Worm (Caenorhabditis elegans): ENCODE measurements around the gene snap-29.

Gene snap-29

ce11 chrIII:8734327-8734885, 41.6 kb upstream of the snap-29 start (continued):
- TF ChIP-seq lin-38 (GFP tag; IDR thresholded peaks at IDR 0.05) (no peak), mep-1 (tag; optimal IDR thresholded peaks at IDR 0.05) (peak; percentile 41), lsy-2 (tag; optimal IDR thresholded peaks at IDR 0.05) (no peak), ama-1 (optimal IDR thresholded peaks at IDR 0.05) (no peak), lim-7 (GFP tag; IDR thresholded peaks at IDR 0.05) (no peak), nhr-11 (tag; optimal IDR thresholded peaks at IDR 0.05) (peak; percentile 14), nhr-41 (GFP tag; IDR thresholded peaks at IDR 0.05) (no peak), mdl-1 (tag; optimal IDR thresholded peaks at IDR 0.05) (peak in 1 of 2 experiments; percentile 40), aha-1 (tag) (peak; percentile 87), D1046.2 (GFP tag; IDR thresholded peaks at IDR 0.05) (no peak), ztf-11 (tag; optimal IDR thresholded peaks at IDR 0.05) (no peak), sdz-12 (GFP tag; optimal IDR thresholded peaks at IDR 0.05) (no peak), spr-3 (GFP tag; optimal IDR thresholded peaks at IDR 0.05) (no peak), dmd-9 (GFP tag; IDR thresholded peaks at IDR 0.05) (no peak), mxl-3 (GFP tag; optimal IDR thresholded peaks at IDR 0.05) (peak; percentile 65), Y48G9A.11 (GFP tag; IDR thresholded peaks at IDR 0.05) (no peak), unc-39 (tag; optimal IDR thresholded peaks at IDR 0.05) (no peak), jun-1 (tag; optimal IDR thresholded peaks at IDR 0.05) (no peak), pqm-1 (tag; optimal IDR thresholded peaks at IDR 0.05) (no peak), ZK546.5 (tag; optimal IDR thresholded peaks at IDR 0.05) (no peak), mdt-29 (GFP tag; IDR thresholded peaks at IDR 0.05) (no peak), ceh-32 (tag; optimal IDR thresholded peaks at IDR 0.05; ENCODE audit: poor library complexity) (no peak), pha-4 (GFP tag; IDR thresholded peaks at IDR 0.05) (no peak), pha-4 (tag; optimal IDR thresholded peaks at IDR 0.05) (peak; percentile 11), attf-4 (tag; optimal IDR thresholded peaks at IDR 0.05) (no peak), nhr-77 (tag; optimal IDR thresholded peaks at IDR 0.05) (no peak), zag-1 (tag; optimal IDR thresholded peaks at IDR 0.05) (no peak), F26F4.8 (GFP tag; conservative IDR thresholded peaks at IDR 0.05) (no peak), daf-8 (GFP tag; IDR thresholded peaks at IDR 0.05) (no peak), duxl-1 (tag; optimal IDR thresholded peaks at IDR 0.05; ENCODE audit: poor library complexity) (no peak), zfp-3 (GFP tag; conservative IDR thresholded peaks at IDR 0.05) (no peak), lin-39 (tag; optimal IDR thresholded peaks at IDR 0.05) (no peak), tra-1 (GFP tag; IDR thresholded peaks at IDR 0.05) (peak; percentile 63; the same call in 1 of the 2 replicates), tag-97 (GFP tag; IDR thresholded peaks at IDR 0.05) (no peak), zip-11 (GFP tag; IDR thresholded peaks at IDR 0.05) (no peak), aly-2 (tag; optimal IDR thresholded peaks at IDR 0.05) (no peak), ZK337.2 (GFP tag; IDR thresholded peaks at IDR 0.05) (no peak), hmg-1.1 (GFP tag; IDR thresholded peaks at IDR 0.05) (no peak), hlh-11 (tag; optimal IDR thresholded peaks at IDR 0.05) (peak; percentile 86), fkh-10 (GFP tag; optimal IDR thresholded peaks at IDR 0.05) (no peak), egl-43 (GFP tag; IDR thresholded peaks at IDR 0.05) (no peak), cey-2 (tag; optimal IDR thresholded peaks at IDR 0.05; ENCODE audit: borderline replicate concordance, insufficient read depth) (no peak), lin-1 (GFP tag; IDR thresholded peaks at IDR 0.05) (no peak), ceh-82 (tag; optimal IDR thresholded peaks at IDR 0.05) (no peak), nhr-25 (tag; optimal IDR thresholded peaks at IDR 0.05; ENCODE audit: borderline replicate concordance, insufficient read depth) (peak; percentile 36), dpl-1 (GFP tag; optimal IDR thresholded peaks at IDR 0.05) (no peak), ztf-7 (tag; optimal IDR thresholded peaks at IDR 0.05) (peak; percentile 79), F37D6.2 (tag; optimal IDR thresholded peaks at IDR 0.05) (no peak), Y105C5A.15 (GFP tag; IDR thresholded peaks at IDR 0.05) (no peak), daf-19 (GFP tag; conservative IDR thresholded peaks at IDR 0.05) (no peak), nhr-28 (tag; optimal IDR thresholded peaks at IDR 0.05) (peak; percentile 52), F44E2.7 (GFP tag; IDR thresholded peaks at IDR 0.05) (no peak), ceh-62 (tag; optimal IDR thresholded peaks at IDR 0.05) (no peak)
